Worm (Caenorhabditis elegans): ENCODE measurements around the gene dpy-31.

DNA sequence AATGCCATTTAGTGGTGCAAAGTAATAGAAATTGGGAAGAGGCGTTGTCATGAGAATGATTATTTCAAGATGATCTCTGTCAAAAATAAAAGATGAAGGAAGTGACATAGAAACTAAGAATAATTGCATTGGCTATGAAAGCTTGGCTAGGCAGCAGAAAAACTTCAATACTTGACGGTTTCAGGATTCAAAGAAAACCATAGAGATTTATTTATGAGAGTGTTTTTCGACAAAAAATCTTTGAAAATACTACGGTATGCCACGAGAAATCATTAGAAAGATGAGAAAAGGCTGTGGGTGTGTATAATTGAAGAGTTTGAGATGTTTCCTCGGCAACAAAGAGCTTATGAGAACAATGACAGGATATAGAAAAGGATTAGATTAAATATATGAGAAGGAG is 16.5 kb upstream of the dpy-31 start, which contains the start of gene F37C12.14:
- TF ChIP-seq nhr-11 (tag; optimal IDR thresholded peaks at IDR 0.05) (no peak), nhr-90 (tag; optimal IDR thresholded peaks at IDR 0.05; ENCODE audit: poor library complexity) (no peak), ama-1 (optimal IDR thresholded peaks at IDR 0.05) (no peak), ceh-82 (tag; optimal IDR thresholded peaks at IDR 0.05) (no peak), skn-1 (tag; optimal IDR thresholded peaks at IDR 0.05) (no peak), lin-39 (tag; optimal IDR thresholded peaks at IDR 0.05) (no peak)

Measured in whole organism, L1 larva.